Worm (Caenorhabditis elegans): ENCODE measurements around the gene T07G12.2.

DNA sequence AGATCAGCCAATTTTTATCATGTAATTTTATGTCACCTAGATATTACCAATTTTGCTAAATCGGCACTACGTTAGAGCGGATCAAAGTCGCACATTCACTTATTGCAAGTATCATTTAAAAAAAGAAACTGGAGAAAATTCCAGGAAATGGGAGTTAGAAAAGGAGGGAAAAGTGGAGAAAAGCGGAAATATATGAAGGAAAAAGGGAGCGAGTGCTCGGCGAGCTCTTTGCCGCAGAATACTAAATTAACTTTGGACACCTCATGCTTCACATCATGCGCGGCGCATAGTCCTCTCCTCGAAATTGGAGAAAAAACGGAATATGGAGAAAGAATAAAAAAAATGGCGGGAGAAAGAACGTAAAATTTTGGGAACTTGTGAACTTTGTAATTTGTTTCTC, 22.9 kb upstream of the T07G12.2 start:
- TF ChIP-seq sox-4 (tag; optimal IDR thresholded peaks at IDR 0.05), result no peak
- no peak for TF ChIP-seq pha-4 (tag; optimal IDR thresholded peaks at IDR 0.05)
- TF ChIP-seq rnt-1 (tag; optimal IDR thresholded peaks at IDR 0.05), result no peak
